Worm (Caenorhabditis elegans) whole organism, young adult: ENCODE data around the gene arf-5.

Source experiments
- B0019.2 ChIP-seq: fragments of 200-800 bp; sonication (Bioruptor generic); conservative IDR thresholded peaks from 2 replicates; pipeline ENCODE4 v1.3.6; 2022; ENCODE audit warnings: missing genetic modification reagents, missing genetic modification characterization, missing compliant biosample characterization
- F10E7.11 ChIP-seq: sonication (generic microtip); optimal IDR thresholded peaks from 2 replicates; lab custom pipeline; 2017; ENCODE audit warnings: mild to moderate bottlenecking, missing genetic modification characterization, moderate library complexity, missing compliant biosample characterization
- F57A8.1 ChIP-seq: fragments of 200-800 bp; sonication (Bioruptor generic); optimal IDR thresholded peaks from 2 replicates; lab custom pipeline; 2018; ENCODE audit warnings: mild to moderate bottlenecking, missing genetic modification characterization, moderate library complexity, missing compliant biosample characterization
- K12H6.12 ChIP-seq: fragments of 200-800 bp; sonication (Bioruptor generic); optimal IDR thresholded peaks from 2 replicates; lab custom pipeline; 2018; ENCODE audit warnings: mild to moderate bottlenecking, missing genetic modification characterization, missing compliant biosample characterization
- Y53G8AR.9 ChIP-seq: fragments of 200-800 bp; sonication (Bioruptor generic); conservative IDR thresholded peaks from 2 replicates; pipeline ENCODE4 v1.3.6; 2022; ENCODE audit warnings: missing genetic modification reagents, missing genetic modification characterization, missing compliant biosample characterization
- Y56A3A.18 ChIP-seq: fragments of 200-800 bp; sonication (Bioruptor generic); IDR thresholded peaks from 2 replicates; pipeline ENCODE4 v1.3.6; 2022; ENCODE audit warnings: missing genetic modification reagents, missing genetic modification characterization, missing compliant biosample characterization
- atf-7 ChIP-seq: sonication (generic microtip); optimal IDR thresholded peaks from 2 replicates; lab custom pipeline; 2017; ENCODE audit warnings: mild to moderate bottlenecking, missing genetic modification characterization, missing compliant biosample characterization
- bed-2 ChIP-seq: fragments of 200-800 bp; sonication (Bioruptor generic); IDR thresholded peaks from 2 replicates; pipeline ENCODE4 v1.3.6; 2022; ENCODE audit warnings: missing genetic modification reagents, missing genetic modification characterization, missing compliant biosample characterization
- cebp-1 ChIP-seq, 2 experiments: fragments of 200-800 bp in 1 of 2; sonication (Bioruptor generic) in 1 of 2; sonication (generic microtip) in 1 of 2; IDR thresholded peaks in 1 of 2; optimal IDR thresholded peaks in 1 of 2; 2 replicates each; pipeline versions ENCODE4 v1.3.6 to Lab custom; 2017 to 2022; ENCODE audit warnings: missing compliant biosample characterization in 2 of 2, missing genetic modification characterization in 2 of 2, mild to moderate bottlenecking in 1 of 2, missing genetic modification reagents in 1 of 2, moderate library complexity in 1 of 2
- ets-4 ChIP-seq: fragments of 200-800 bp; sonication (Bioruptor generic); optimal IDR thresholded peaks from 2 replicates; lab custom pipeline; 2018; ENCODE audit warnings: mild to moderate bottlenecking, missing genetic modification characterization, missing compliant biosample characterization
- fkh-3 ChIP-seq: sonication (generic microtip); optimal IDR thresholded peaks from 2 replicates; lab custom pipeline; 2016; ENCODE audit warnings: mild to moderate bottlenecking, missing genetic modification characterization, missing compliant biosample characterization
- let-607 ChIP-seq, 2 experiments: fragments of 200-800 bp in 1 of 2; sonication (Bioruptor generic) in 1 of 2; sonication (generic microtip) in 1 of 2; optimal IDR thresholded peaks; 2 replicates each; lab custom pipeline; 2016 to 2018; ENCODE audit warnings: mild to moderate bottlenecking in 2 of 2, missing compliant biosample characterization in 2 of 2, missing genetic modification characterization in 2 of 2, moderate library complexity in 2 of 2, missing genotype in 1 of 2
- lin-35 ChIP-seq, 3 experiments: fragments of 150-350 bp in 2 of 3; sonication (generic microtip) in 1 of 3; optimal IDR thresholded peaks; 2 replicates each; lab custom pipeline; 2014 to 2018; ENCODE audit warnings: missing biosample characterization in 3 of 3, missing genetic modification characterization in 3 of 3, missing genetic modification reagents in 3 of 3
- lin-54 ChIP-seq: fragments of 200-800 bp; sonication (Bioruptor generic); optimal IDR thresholded peaks from 2 replicates; lab custom pipeline; 2018; ENCODE audit warnings: mild to moderate bottlenecking, missing genetic modification characterization, missing compliant biosample characterization
- madf-8 ChIP-seq: fragments of 200-800 bp; sonication (Bioruptor generic); conservative IDR thresholded peaks from 2 replicates; pipeline ENCODE4 v1.3.6; 2022; ENCODE audit warnings: missing genetic modification reagents, missing genetic modification characterization, missing compliant biosample characterization
- mel-28 ChIP-seq: sonication (generic microtip); optimal IDR thresholded peaks from 2 replicates; lab custom pipeline; 2016; ENCODE audit warnings: borderline replicate concordance, mild to moderate bottlenecking, missing genetic modification characterization, missing compliant biosample characterization
- mes-4 ChIP-seq: sonication (generic microtip); optimal IDR thresholded peaks from 2 replicates; lab custom pipeline; 2016; ENCODE audit warnings: missing genotype, missing genetic modification characterization, missing compliant biosample characterization
- nfyb-1 ChIP-seq: fragments of 200-800 bp; sonication (Bioruptor generic); IDR thresholded peaks from 2 replicates; pipeline ENCODE4 v1.3.6; 2022; ENCODE audit warnings: missing genetic modification reagents, missing genetic modification characterization, missing compliant biosample characterization
- nhr-80 ChIP-seq: sonication (generic microtip); optimal IDR thresholded peaks from 2 replicates; lab custom pipeline; 2016; ENCODE audit warnings: missing genetic modification characterization, missing compliant biosample characterization
- pbrm-1 ChIP-seq: fragments of 200-800 bp; sonication (Bioruptor generic); IDR thresholded peaks from 2 replicates; pipeline ENCODE4 v1.3.6; 2022; ENCODE audit warnings: missing genetic modification reagents, missing genetic modification characterization, missing compliant biosample characterization
- rpc-1 ChIP-seq, 2 experiments: fragments of 150-350 bp in 1 of 2; sonication (generic microtip) in 1 of 2; optimal IDR thresholded peaks; 2 replicates each; lab custom pipeline; 2014 to 2018; ENCODE audit warnings: missing biosample characterization in 1 of 2, missing genetic modification characterization in 1 of 2, missing genetic modification reagents in 1 of 2, missing genotype in 1 of 2
- sdz-38 ChIP-seq: sonication (generic microtip); optimal IDR thresholded peaks from 2 replicates; lab custom pipeline; 2016; ENCODE audit warnings: missing genotype, missing genetic modification characterization, missing compliant biosample characterization
- tbp1 ChIP-seq: fragments of 200-800 bp; sonication (Bioruptor generic); optimal IDR thresholded peaks from 2 replicates; lab custom pipeline; 2018; ENCODE audit warnings: mild to moderate bottlenecking, missing genetic modification characterization, missing compliant biosample characterization
- xnd-1 ChIP-seq: sonication (generic microtip); optimal IDR thresholded peaks from 2 replicates; lab custom pipeline; 2016; ENCODE audit warnings: missing genotype, missing genetic modification reagents, missing genetic modification characterization, missing compliant biosample characterization
- zfh-2 ChIP-seq: fragments of 200-800 bp; sonication (Bioruptor generic); conservative IDR thresholded peaks from 2 replicates; pipeline ENCODE4 v1.3.6; 2022; ENCODE audit warnings: missing genetic modification reagents, missing genetic modification characterization, missing compliant biosample characterization
- ztf-22 ChIP-seq: fragments of 200-800 bp; sonication (Bioruptor generic); optimal IDR thresholded peaks from 2 replicates; lab custom pipeline; 2018; ENCODE audit warnings: mild to moderate bottlenecking, missing genetic modification characterization, moderate library complexity, missing compliant biosample characterization
- ztf-25 ChIP-seq: fragments of 200-800 bp; sonication (Bioruptor generic); IDR thresholded peaks from 2 replicates; pipeline ENCODE4 v1.3.6; 2022; ENCODE audit warnings: missing genetic modification reagents, missing genetic modification characterization, missing compliant biosample characterization

Gene arf-5

ce11 chrIV:8029413-8029812 is 47.1 kb downstream of the arf-5 start, which contains the start of gene nhr-31:
Gene nhr-31 (minus strand): TSS chrIV:8029513.
- TF ChIP-seq madf-8 (GFP tag; lab: Robert Waterston, UW) (no peak), xnd-1 (tag; lab: Kevin White, UChicago) (no peak), fkh-3 (no peak), lin-54 (GFP tag; lab: Kevin White, UChicago) (no peak), lin-35 (GFP tag; optimal IDR thresholded peaks at IDR 0.05; lab: Kevin White, UChicago) (no peak), F57A8.1 (GFP tag; lab: Kevin White, UChicago) (no peak), F10E7.11 (tag; lab: Kevin White, UChicago) (no peak), mel-28 (tag; lab: Kevin White, UChicago) (no peak), cebp-1 (GFP tag; IDR thresholded peaks at IDR 0.05; lab: Robert Waterston, UW) (no peak), cebp-1 (tag; optimal IDR thresholded peaks at IDR 0.05; lab: Kevin White, UChicago) (no peak), rpc-1 (optimal IDR thresholded peaks at IDR 0.05; lab: Kevin White, UChicago) (no peak), rpc-1 (tag; optimal IDR thresholded peaks at IDR 0.05; lab: Kevin White, UChicago) (no peak), mes-4 (tag; lab: Kevin White, UChicago) (no peak), zfh-2 (GFP tag; lab: Robert Waterston, UW) (no peak), K12H6.12 (no peak), nfyb-1 (GFP tag; lab: Robert Waterston, UW) (no peak)

- TF ChIP-seq nhr-80 (tag; lab: Kevin White, UChicago) = peak; percentile 94
- peak in 1 of 2 experiments; percentile 19 for TF ChIP-seq let-607 (tag; optimal IDR thresholded peaks at IDR 0.05; lab: Kevin White, UChicago)
- no peak for TF ChIP-seq bed-2 (GFP tag; lab: Robert Waterston, UW)
- TF ChIP-seq tbp1 (GFP tag; lab: Kevin White, UChicago) = no peak
Observed at ce11 chrIV:8030099-8030498, 47.8 kb downstream of the arf-5 start.

ce11 chrIV:8032135-8032915 is 50.0 kb downstream of the arf-5 start:
- no peak for TF ChIP-seq Y53G8AR.9 (GFP tag; lab: Robert Waterston, UW)
- TF ChIP-seq ets-4 (GFP tag; lab: Kevin White, UChicago) = peak; percentile 75
- TF ChIP-seq let-607 (tag; optimal IDR thresholded peaks at IDR 0.05; lab: Kevin White, UChicago) = peak; percentile 48 to 69
- no peak for TF ChIP-seq sdz-38
- peak; percentile 98 for TF ChIP-seq nhr-80 (tag; lab: Kevin White, UChicago)
- TF ChIP-seq ztf-25 (GFP tag; lab: Robert Waterston, UW) = no peak
- TF ChIP-seq pbrm-1 (GFP tag; lab: Robert Waterston, UW) = no peak
- peak; percentile 81 for TF ChIP-seq atf-7 (tag; lab: Kevin White, UChicago)
- no peak for TF ChIP-seq Y56A3A.18 (GFP tag; lab: Robert Waterston, UW)
- no peak for TF ChIP-seq lin-35 (GFP tag; optimal IDR thresholded peaks at IDR 0.05; lab: Kevin White, UChicago)
- TF ChIP-seq cebp-1 (GFP tag; IDR thresholded peaks at IDR 0.05; lab: Robert Waterston, UW) = no peak
- TF ChIP-seq cebp-1 (tag; optimal IDR thresholded peaks at IDR 0.05; lab: Kevin White, UChicago) = peak; percentile 20
- TF ChIP-seq B0019.2 = no peak
- peak; percentile 65 for TF ChIP-seq ztf-22 (GFP tag; lab: Kevin White, UChicago)
